Fruit fly (Drosophila melanogaster) whole organism, pupa: ENCODE data around the gene mRpL30.

Source experiments
- CG10348 ChIP-seq: fragments of 200-800 bp; sonication (Bioruptor generic); IDR thresholded peaks from 2 replicates; pipeline ENCODE4 v1.3.6; 2022; ENCODE audit warnings: missing biosample characterization, missing genetic modification characterization
- CG12605 ChIP-seq: fragments of 200-800 bp; sonication (Bioruptor generic); IDR thresholded peaks from 2 replicates; pipeline ENCODE4 v1.3.6; 2022; ENCODE audit warnings: missing biosample characterization, missing genetic modification characterization
- CG13204 ChIP-seq: fragments of 200-800 bp; sonication (Bioruptor generic); optimal IDR thresholded peaks from 2 replicates; lab custom pipeline; 2018; ENCODE audit warnings: missing biosample characterization, mild to moderate bottlenecking, missing genetic modification characterization, moderate library complexity
- CG14655 ChIP-seq: fragments of 200-800 bp; sonication (Bioruptor generic); optimal IDR thresholded peaks from 3 replicates; lab custom pipeline; 2017; ENCODE audit warnings: mild to moderate bottlenecking, missing biosample characterization, missing genetic modification reagents, missing genetic modification characterization
- CG15710 ChIP-seq: fragments of 200-800 bp; sonication (Bioruptor generic); optimal IDR thresholded peaks from 2 replicates; lab custom pipeline; 2018; ENCODE audit warnings: missing biosample characterization, mild to moderate bottlenecking, missing genetic modification characterization, moderate library complexity
- CG17806 ChIP-seq: fragments of 200-800 bp; sonication (Bioruptor generic); optimal IDR thresholded peaks from 2 replicates; lab custom pipeline; 2018; ENCODE audit warnings: missing biosample characterization, mild to moderate bottlenecking, missing genetic modification characterization, moderate library complexity
- CG32121 ChIP-seq: fragments of 200-800 bp; sonication (Bioruptor generic); IDR thresholded peaks from 2 replicates; pipeline ENCODE4 v1.3.6; 2022; ENCODE audit warnings: missing biosample characterization, missing genetic modification characterization
- CG34367 ChIP-seq: fragments of 200-800 bp; sonication (Bioruptor generic); optimal IDR thresholded peaks from 2 replicates; lab custom pipeline; 2018; ENCODE audit warnings: missing biosample characterization, mild to moderate bottlenecking, missing genetic modification characterization
- CG4496 ChIP-seq: fragments of 200-800 bp; sonication (Bioruptor generic); IDR thresholded peaks from 3 replicates; pipeline ENCODE4 v1.3.6; 2022; ENCODE audit warnings: missing biosample characterization, missing genetic modification characterization
- CG8159 ChIP-seq: fragments of 200-800 bp; sonication (Bioruptor generic); optimal IDR thresholded peaks from 3 replicates; lab custom pipeline; 2018; ENCODE audit warnings: missing biosample characterization, mild to moderate bottlenecking, missing genetic modification characterization, moderate library complexity
- CG8301 ChIP-seq: fragments of 200-800 bp; sonication (Bioruptor generic); optimal IDR thresholded peaks from 2 replicates; lab custom pipeline; 2018; ENCODE audit warnings: missing biosample characterization, mild to moderate bottlenecking, missing genetic modification characterization
- CG9948 ChIP-seq: fragments of 200-800 bp; sonication (Bioruptor generic); optimal IDR thresholded peaks from 2 replicates; lab custom pipeline; 2018; ENCODE audit warnings: missing biosample characterization, mild to moderate bottlenecking, missing genetic modification characterization, moderate library complexity
- D1 ChIP-seq: fragments of 200-800 bp; sonication (Bioruptor generic); optimal IDR thresholded peaks from 2 replicates; lab custom pipeline; 2018; ENCODE audit warnings: missing biosample characterization, mild to moderate bottlenecking, missing genetic modification characterization, moderate library complexity
- EcR ChIP-seq: fragments of 200-800 bp; sonication (Bioruptor generic); optimal IDR thresholded peaks from 3 replicates; lab custom pipeline; 2019; ENCODE audit warnings: missing biosample characterization, missing genetic modification characterization, mild to moderate bottlenecking, moderate library complexity, missing genetic modification reagents
- Ets98B ChIP-seq: fragments of 200-800 bp; sonication (Bioruptor generic); IDR thresholded peaks from 2 replicates; pipeline ENCODE4 v1.3.6; 2022; ENCODE audit warnings: missing biosample characterization, missing genetic modification characterization
- Pif1A ChIP-seq: fragments of 200-800 bp; sonication (Bioruptor generic); optimal IDR thresholded peaks from 3 replicates; lab custom pipeline; 2016; ENCODE audit warnings: missing biosample characterization, missing genetic modification characterization
- Pif1B ChIP-seq: fragments of 200-800 bp; sonication (Bioruptor generic); optimal IDR thresholded peaks from 3 replicates; lab custom pipeline; 2016; ENCODE audit warnings: missing biosample characterization, missing genetic modification characterization
- Snoo ChIP-seq: fragments of 200-800 bp; sonication (Bioruptor generic); optimal IDR thresholded peaks from 3 replicates; lab custom pipeline; 2017; ENCODE audit warnings: missing biosample characterization, mild to moderate bottlenecking, missing genetic modification characterization, inconsistent platforms
- fd96Ca ChIP-seq: fragments of 200-800 bp; sonication (Bioruptor generic); IDR thresholded peaks from 3 replicates; pipeline ENCODE4 v1.3.6; 2022; ENCODE audit warnings: missing biosample characterization, missing genetic modification characterization
- gl ChIP-seq: fragments of 200-800 bp; sonication (Bioruptor generic); optimal IDR thresholded peaks from 2 replicates; lab custom pipeline; 2018; ENCODE audit warnings: missing biosample characterization, mild to moderate bottlenecking, missing genetic modification characterization
- rn ChIP-seq: fragments of 200-800 bp; sonication (Bioruptor generic); IDR thresholded peaks from 2 replicates; pipeline ENCODE4 v1.3.6; 2022; ENCODE audit warnings: missing biosample characterization, missing genetic modification characterization

mRpL30 gene

DNA sequence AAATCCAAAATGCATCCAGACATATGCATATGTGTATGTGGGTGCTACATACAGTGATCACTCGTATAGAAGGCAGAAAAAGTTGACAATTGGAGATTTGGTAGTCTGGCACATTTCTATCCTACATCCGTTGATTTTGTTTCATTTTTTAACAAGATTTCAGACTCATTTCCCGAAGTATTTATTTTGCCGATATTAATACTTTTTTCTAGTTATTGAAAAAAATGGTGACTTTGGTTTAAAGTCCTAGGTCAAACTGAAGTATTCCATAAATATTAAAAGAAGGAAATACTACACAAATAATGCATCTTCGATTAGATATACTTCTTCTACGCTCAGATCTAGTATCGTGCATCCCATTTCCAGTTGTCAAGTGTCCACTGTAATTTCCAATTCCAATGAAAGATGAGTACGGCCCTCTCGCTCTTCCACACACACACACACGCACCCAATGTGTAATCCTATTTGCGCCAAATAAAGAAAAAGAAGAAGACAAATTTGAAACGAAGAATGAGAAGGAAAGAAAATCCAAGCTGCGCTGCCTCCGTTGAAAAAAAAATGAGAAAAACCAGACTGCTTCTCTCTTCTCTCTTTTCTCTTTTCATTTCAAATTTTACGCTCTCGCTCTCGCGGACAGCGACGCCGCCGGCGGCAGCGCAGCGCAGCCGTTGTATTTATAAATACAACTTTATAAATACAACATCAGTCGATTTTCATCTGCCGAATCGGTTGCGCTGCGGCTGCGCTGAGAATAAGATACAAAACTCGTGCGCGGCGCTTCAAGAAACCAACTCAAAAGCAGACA is 30.6 kb upstream of the mRpL30 start, which contains the start of gene peb:
peb (plus strand) TSS at position 700 of the 805 bp plus-strand sequence.
- TF ChIP-seq Pif1A (GFP tag; lab: Kevin White, UChicago): peak; percentile 7
- no peak for TF ChIP-seq CG9948
- no peak for TF ChIP-seq D1
- no peak for TF ChIP-seq CG32121 (GFP tag; lab: Robert Waterston, UW)
- peak; percentile 60 for TF ChIP-seq Ets98B (GFP tag; lab: Robert Waterston, UW)
- TF ChIP-seq CG12605 (GFP tag; lab: Robert Waterston, UW): peak; percentile 71
- TF ChIP-seq CG8301 (tag; lab: Kevin White, UChicago): no peak
- no peak for TF ChIP-seq CG10348 (GFP tag; lab: Robert Waterston, UW)
- TF ChIP-seq fd96Ca (GFP tag; lab: Robert Waterston, UW): peak; percentile 34; the same call in 2 of the 3 replicates
- peak; percentile 63; the same call in 2 of the 3 replicates for TF ChIP-seq CG4496
- peak; percentile 47 for TF ChIP-seq gl (tag; lab: Kevin White, UChicago)
- TF ChIP-seq CG17806 (tag; lab: Kevin White, UChicago): no peak
- TF ChIP-seq CG8159 (tag; lab: Kevin White, UChicago): peak; percentile 12
- TF ChIP-seq CG34367 (tag; lab: Kevin White, UChicago): peak; percentile 4
- peak; percentile 54 for TF ChIP-seq Snoo (tag; lab: Kevin White, UChicago)
- peak; percentile 33 for TF ChIP-seq CG14655 (GFP tag; lab: Kevin White, UChicago)
- no peak for TF ChIP-seq CG15710
- TF ChIP-seq CG13204 (GFP tag; lab: Kevin White, UChicago): peak; percentile 32
- peak; percentile 27 for TF ChIP-seq EcR (GFP tag; lab: Kevin White, UChicago)
- no peak for TF ChIP-seq rn (GFP tag; lab: Robert Waterston, UW)
- TF ChIP-seq Pif1B (GFP tag; lab: Kevin White, UChicago): peak; percentile 12

DNA sequence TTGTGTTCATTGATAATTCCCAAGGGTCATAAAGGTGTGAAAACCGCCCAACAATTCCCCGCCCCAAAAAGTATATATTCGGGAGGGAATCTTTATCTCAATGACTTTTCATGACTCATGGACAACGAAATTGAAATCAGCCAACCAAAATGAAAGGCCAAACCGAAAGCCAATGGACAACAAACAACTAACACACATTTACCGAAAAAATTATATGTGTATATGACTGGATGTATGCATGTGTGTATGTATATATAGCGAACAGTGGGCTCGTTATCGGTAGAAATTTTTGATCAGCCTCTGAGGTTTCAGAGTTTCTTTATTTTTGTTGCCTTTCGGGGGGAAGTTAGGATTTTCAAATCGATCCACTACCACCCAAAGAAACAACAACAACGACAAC is 28.8 kb upstream of the mRpL30 start:
- TF ChIP-seq Snoo (tag; lab: Kevin White, UChicago) (no peak), CG15710 (no peak), CG17806 (tag; lab: Kevin White, UChicago) (no peak), CG10348 (GFP tag; lab: Robert Waterston, UW) (no peak), CG34367 (tag; lab: Kevin White, UChicago) (no peak), EcR (GFP tag; lab: Kevin White, UChicago) (no peak)
- TF ChIP-seq, all 21 proteins: peak for 0

DNA sequence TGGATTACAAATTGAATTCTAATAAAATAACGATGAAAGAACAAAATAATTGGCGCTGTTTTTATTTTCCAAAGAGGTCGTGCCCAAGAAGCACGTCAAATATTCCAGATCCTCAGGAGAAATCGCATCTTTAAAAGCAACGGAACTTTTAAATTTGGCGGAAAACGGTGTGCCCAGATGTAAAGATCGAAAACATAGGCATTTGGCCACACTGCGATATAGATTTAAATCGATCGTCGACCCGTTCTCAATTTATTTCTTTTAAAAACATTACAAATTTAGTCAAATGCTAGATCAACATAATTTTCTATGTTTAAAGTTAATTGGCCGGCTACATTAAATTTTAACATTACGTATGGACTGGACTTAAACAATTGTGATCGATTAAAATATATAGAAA is 20.5 kb upstream of the mRpL30 start:
- TF ChIP-seq Snoo (tag; lab: Kevin White, UChicago) (no peak), CG4496 (no peak), Pif1A (GFP tag; lab: Kevin White, UChicago) (no peak), CG8301 (tag; lab: Kevin White, UChicago) (no peak), Pif1B (GFP tag; lab: Kevin White, UChicago) (no peak), CG32121 (GFP tag; lab: Robert Waterston, UW) (no peak), CG14655 (GFP tag; lab: Kevin White, UChicago) (no peak), Ets98B (GFP tag; lab: Robert Waterston, UW) (no peak), CG12605 (GFP tag; lab: Robert Waterston, UW) (no peak), D1 (no peak), CG9948 (no peak), CG8159 (tag; lab: Kevin White, UChicago) (no peak), CG13204 (GFP tag; lab: Kevin White, UChicago) (no peak), EcR (GFP tag; lab: Kevin White, UChicago) (no peak), gl (tag; lab: Kevin White, UChicago) (no peak), CG34367 (tag; lab: Kevin White, UChicago) (no peak), rn (GFP tag; lab: Robert Waterston, UW) (no peak)

DNA sequence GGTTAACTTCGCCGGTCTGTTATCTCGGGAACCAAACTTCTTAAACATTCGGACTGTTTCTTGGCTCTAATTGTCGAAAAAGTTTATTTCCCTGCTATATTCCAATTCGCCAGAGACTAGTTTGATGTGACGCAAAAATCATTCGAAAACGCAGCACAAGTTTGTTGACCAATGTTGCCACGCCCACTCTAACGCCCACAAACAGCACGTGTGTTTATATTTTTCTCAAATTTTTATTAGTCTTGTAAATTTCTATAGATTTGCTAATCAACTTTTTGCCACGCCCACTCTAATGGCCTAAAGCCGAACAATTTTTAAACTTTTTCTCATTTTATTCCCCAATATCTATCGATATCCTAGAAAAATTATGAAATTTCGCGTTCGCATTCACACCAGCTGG is 16.8 kb upstream of the mRpL30 start, which contains the start of gene Alms1b:
Alms1b (minus strand) TSS at position 101 of the 400 bp plus-strand sequence.
- TF ChIP-seq CG8159 (tag; lab: Kevin White, UChicago) (no peak), CG9948 (no peak), CG17806 (tag; lab: Kevin White, UChicago) (no peak), CG8301 (tag; lab: Kevin White, UChicago) (no peak), CG32121 (GFP tag; lab: Robert Waterston, UW) (no peak), CG4496 (no peak), CG14655 (GFP tag; lab: Kevin White, UChicago) (no peak), CG13204 (GFP tag; lab: Kevin White, UChicago) (no peak), CG15710 (no peak), rn (GFP tag; lab: Robert Waterston, UW) (no peak), Pif1A (GFP tag; lab: Kevin White, UChicago) (no peak), D1 (no peak), Snoo (tag; lab: Kevin White, UChicago) (no peak), EcR (GFP tag; lab: Kevin White, UChicago) (no peak), CG12605 (GFP tag; lab: Robert Waterston, UW) (no peak), CG34367 (tag; lab: Kevin White, UChicago) (no peak), gl (tag; lab: Kevin White, UChicago) (no peak)
- TF ChIP-seq, all 21 proteins: peak for 0

DNA sequence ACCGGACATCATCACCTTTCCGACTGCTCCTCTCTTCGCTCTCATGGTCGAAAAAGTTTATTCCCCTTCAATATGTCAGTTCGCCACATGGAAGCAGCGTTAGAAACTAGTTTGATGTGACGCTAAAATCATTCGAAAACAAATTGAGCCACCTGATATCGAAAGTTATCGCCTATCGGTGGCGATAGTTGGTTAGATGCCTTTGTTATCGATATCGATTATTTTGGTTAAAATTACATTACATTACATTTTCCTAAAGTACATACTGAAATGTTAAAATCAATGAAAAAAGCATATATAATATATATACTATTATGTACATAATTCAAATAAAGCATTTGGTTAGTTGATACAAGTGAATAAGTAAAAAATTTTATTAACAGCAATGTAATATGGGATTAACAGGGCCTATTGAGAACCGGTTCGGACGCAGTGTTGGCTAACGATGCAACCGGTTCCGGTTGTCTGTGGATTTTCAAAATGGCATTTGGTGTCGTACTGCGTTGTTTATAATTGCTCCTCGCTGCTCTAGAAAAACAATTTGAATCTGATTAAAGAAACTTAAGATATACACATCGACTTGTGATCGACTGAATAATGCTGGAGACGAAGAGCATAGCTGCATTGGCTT is 11.7 kb upstream of the mRpL30 start, which contains the start of the genes Alms1a and pon:
Alms1a (minus strand) TSS at position 149 of the 631 bp plus-strand sequence.
pon (plus strand) TSS at position 463 of the 631 bp plus-strand sequence.
- no peak for TF ChIP-seq CG4496
- TF ChIP-seq Pif1B (GFP tag; lab: Kevin White, UChicago): no peak
- no peak for TF ChIP-seq Pif1A (GFP tag; lab: Kevin White, UChicago)
- no peak for TF ChIP-seq gl (tag; lab: Kevin White, UChicago)
- no peak for TF ChIP-seq CG10348 (GFP tag; lab: Robert Waterston, UW)
- TF ChIP-seq, all 21 proteins: peak for 0
